Worm (Caenorhabditis elegans): ENCODE data around the gene Y73B6BL.270.

Y73B6BL.270 gene

ce11 chrIV:6366032-6366431, 887 bp downstream of the Y73B6BL.270 start:
- TF ChIP-seq ceh-83 (GFP tag; optimal IDR thresholded peaks at IDR 0.05) (no peak), pha-4 (tag; optimal IDR thresholded peaks at IDR 0.05) (no peak), ces-1 (GFP tag; optimal IDR thresholded peaks at IDR 0.05) (peak; percentile 92), sem-2 (GFP tag; optimal IDR thresholded peaks at IDR 0.05) (no peak), nhr-237 (tag; optimal IDR thresholded peaks at IDR 0.05) (no peak), mep-1 (tag; optimal IDR thresholded peaks at IDR 0.05) (no peak)

ce11 chrIV:6369489-6369888, 4.3 kb downstream of the Y73B6BL.270 start:
- TF ChIP-seq sem-2 (GFP tag; optimal IDR thresholded peaks at IDR 0.05) (no peak), nhr-237 (tag; optimal IDR thresholded peaks at IDR 0.05) (no peak), nhr-12 (tag; optimal IDR thresholded peaks at IDR 0.05) (no peak), lsy-2 (tag; optimal IDR thresholded peaks at IDR 0.05) (no peak), pha-4 (tag; optimal IDR thresholded peaks at IDR 0.05) (no peak), mls-2 (tag; optimal IDR thresholded peaks at IDR 0.05) (no peak), M03D4.4 (tag; optimal IDR thresholded peaks at IDR 0.05) (no peak), flh-1 (GFP tag; optimal IDR thresholded peaks at IDR 0.05) (no peak)

- TF ChIP-seq blmp-1 (tag; optimal IDR thresholded peaks at IDR 0.05): no peak
- no peak for TF ChIP-seq nhr-2 (tag; optimal IDR thresholded peaks at IDR 0.05)
- no peak for TF ChIP-seq mep-1 (tag; optimal IDR thresholded peaks at IDR 0.05)
- no peak for TF ChIP-seq ztf-11 (tag; optimal IDR thresholded peaks at IDR 0.05)
- TF ChIP-seq cnd-1 (tag; optimal IDR thresholded peaks at IDR 0.05): no peak
Measured at ce11 chrIV:6372267-6372666, 7.1 kb downstream of the Y73B6BL.270 start.

- no peak for TF ChIP-seq nhr-12 (tag; optimal IDR thresholded peaks at IDR 0.05)
- no peak for TF ChIP-seq M03D4.4 (tag; optimal IDR thresholded peaks at IDR 0.05)
- TF ChIP-seq ces-1 (GFP tag; optimal IDR thresholded peaks at IDR 0.05): no peak
- no peak for TF ChIP-seq mab-5 (tag; optimal IDR thresholded peaks at IDR 0.05)
- TF ChIP-seq nhr-237 (tag; optimal IDR thresholded peaks at IDR 0.05): no peak
- no peak for TF ChIP-seq blmp-1 (tag; optimal IDR thresholded peaks at IDR 0.05)
- TF ChIP-seq bed-3 (GFP tag; optimal IDR thresholded peaks at IDR 0.05): no peak
- TF ChIP-seq ztf-11 (tag; optimal IDR thresholded peaks at IDR 0.05): no peak
- no peak for TF ChIP-seq zip-8 (tag; optimal IDR thresholded peaks at IDR 0.05)
- no peak for TF ChIP-seq lin-13 (tag; optimal IDR thresholded peaks at IDR 0.05)
- no peak for TF ChIP-seq sem-2 (GFP tag; optimal IDR thresholded peaks at IDR 0.05)
- TF ChIP-seq ham-2 (GFP tag; optimal IDR thresholded peaks at IDR 0.05): no peak
- TF ChIP-seq cnd-1 (tag; optimal IDR thresholded peaks at IDR 0.05): no peak
- no peak for TF ChIP-seq tbx-8 (GFP tag; optimal IDR thresholded peaks at IDR 0.05)
- no peak for TF ChIP-seq ceh-83 (GFP tag; optimal IDR thresholded peaks at IDR 0.05)
Measured at ce11 chrIV:6372993-6373392, 7.8 kb downstream of the Y73B6BL.270 start, which contains the start of gene smg-3. smg-3 (minus strand) TSS chrIV:6373093.

ce11 chrIV:6373721-6374120, 8.6 kb downstream of the Y73B6BL.270 start:
- TF ChIP-seq snpc-4 (tag; optimal IDR thresholded peaks at IDR 0.05): no peak
- TF ChIP-seq flh-1 (GFP tag; optimal IDR thresholded peaks at IDR 0.05): no peak
- TF ChIP-seq hlh-1 (tag; optimal IDR thresholded peaks at IDR 0.05): no peak
- no peak for TF ChIP-seq unc-62 (GFP tag; optimal IDR thresholded peaks at IDR 0.05)
- TF ChIP-seq ceh-83 (GFP tag; optimal IDR thresholded peaks at IDR 0.05): no peak
- no peak for TF ChIP-seq nhr-12 (tag; optimal IDR thresholded peaks at IDR 0.05)
- TF ChIP-seq ceh-43 (GFP tag; optimal IDR thresholded peaks at IDR 0.05): no peak

ce11 chrIV:6376473-6377115, 11.4 kb downstream of the Y73B6BL.270 start, which contains the start of the genes hrpf-2 and bli-6:
hrpf-2 (minus strand) TSS chrIV:6376523.
bli-6 (plus strand) TSS chrIV:6377065.
- TF ChIP-seq pha-4 (tag; optimal IDR thresholded peaks at IDR 0.05) (peak; percentile 35), unc-120 (tag; optimal IDR thresholded peaks at IDR 0.05; ENCODE audit: poor library complexity, severe bottlenecking) (peak; percentile 85), tbx-8 (GFP tag; optimal IDR thresholded peaks at IDR 0.05) (no peak), lsy-2 (tag; optimal IDR thresholded peaks at IDR 0.05) (peak; percentile 78), ceh-39 (tag; optimal IDR thresholded peaks at IDR 0.05) (peak; percentile 4), hlh-1 (tag; optimal IDR thresholded peaks at IDR 0.05) (peak; percentile 1), sptf-1 (tag; optimal IDR thresholded peaks at IDR 0.05) (no peak), nhr-237 (tag; optimal IDR thresholded peaks at IDR 0.05) (peak; percentile 61), mep-1 (tag; optimal IDR thresholded peaks at IDR 0.05) (peak; percentile 76), ces-1 (GFP tag; optimal IDR thresholded peaks at IDR 0.05) (peak; percentile 70)
